Worm (Caenorhabditis elegans): ENCODE results near the gene C07G2.5.
"Not testable (repeated sequence)": the region's sequence is repeated elsewhere in the genome, so short reads cannot be mapped to it uniquely, and the experiment has no call there.

The C07G2.5 gene

DNA sequence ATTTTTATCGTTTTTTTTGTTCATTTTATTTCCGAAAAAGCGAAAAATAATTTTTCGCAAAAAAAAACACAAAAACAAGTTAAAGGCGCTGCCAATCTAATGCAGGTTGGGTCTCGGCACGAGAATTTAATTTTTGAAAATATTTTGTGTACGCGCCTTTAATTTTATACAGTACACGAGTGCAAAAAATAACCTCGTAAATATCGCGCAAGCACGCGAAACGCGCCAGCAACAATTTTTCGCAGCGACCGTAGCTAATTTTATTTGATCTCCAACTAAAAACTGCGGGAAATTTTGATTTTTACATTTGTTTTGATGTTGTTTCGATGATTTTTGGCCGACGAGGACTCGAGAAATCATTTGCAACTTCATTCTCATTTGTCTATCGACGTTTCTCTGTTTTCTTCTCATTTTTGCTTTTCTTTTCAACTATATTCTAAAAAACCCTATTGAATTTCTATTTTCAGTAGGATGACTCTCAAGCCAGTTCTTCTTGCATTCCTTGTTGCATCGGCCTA is 9.9 kb downstream of the C07G2.5 start, which contains the start of gene cpg-1 (continued):
- TF ChIP-seq nfya-2 (GFP tag; IDR thresholded peaks at IDR 0.05) (0 out of 2 replicates have a peak, but pooled peaks have one; percentile 80), hmg-1.2 (GFP tag; IDR thresholded peaks at IDR 0.05) (peak; percentile 75), rcor-1 (GFP tag; IDR thresholded peaks at IDR 0.05) (peak; percentile 98), rec-8 (tag; optimal IDR thresholded peaks at IDR 0.05) (peak in 1 of 2 experiments; percentile 88), hlh-26 (GFP tag; conservative IDR thresholded peaks at IDR 0.05) (no peak), egl-18 (GFP tag; IDR thresholded peaks at IDR 0.05) (no peak), attf-6 (GFP tag; IDR thresholded peaks at IDR 0.05) (peak; percentile 91), B0035.1 (tag; optimal IDR thresholded peaks at IDR 0.05) (no peak), F33H1.4 (GFP tag; IDR thresholded peaks at IDR 0.05) (peak; percentile 99), madf-8 (GFP tag; conservative IDR thresholded peaks at IDR 0.05) (peak; percentile 99), madf-3 (GFP tag; IDR thresholded peaks at IDR 0.05) (no peak; the same call in 1 of the 2 replicates), sea-2 (GFP tag; IDR thresholded peaks at IDR 0.05) (no peak), sdz-38 (tag; optimal IDR thresholded peaks at IDR 0.05) (no peak), nhr-120 (GFP tag; IDR thresholded peaks at IDR 0.05) (no peak), pha-4 (tag; optimal IDR thresholded peaks at IDR 0.05) (no peak), hrde-1 (tag; optimal IDR thresholded peaks at IDR 0.05; ENCODE audit: borderline replicate concordance) (peak; percentile 94)

DNA sequence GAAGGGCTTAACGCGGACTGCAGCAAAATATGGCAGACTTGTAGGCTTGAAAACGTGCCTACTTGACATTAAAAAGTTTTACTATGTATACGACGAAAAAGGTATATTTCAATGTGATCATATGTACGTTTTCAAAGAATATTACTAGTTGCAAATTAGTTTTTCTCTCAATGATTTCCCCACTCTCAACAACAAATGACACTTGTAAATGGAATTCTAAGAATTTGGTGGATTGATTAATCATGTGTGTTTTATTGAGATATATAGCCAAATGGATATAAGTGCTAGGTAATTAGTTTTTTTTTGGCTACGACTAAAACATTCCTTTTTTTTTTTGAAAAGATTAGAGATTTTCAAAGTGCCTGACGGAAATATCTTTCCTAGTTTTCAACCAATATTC is 11.6 kb downstream of the C07G2.5 start:
- TF ChIP-seq nhr-27 (tag; optimal IDR thresholded peaks at IDR 0.05), result no peak
- no peak for TF ChIP-seq F23B12.7 (tag; optimal IDR thresholded peaks at IDR 0.05; ENCODE audit: insufficient read depth)
- TF ChIP-seq hmg-1.2 (GFP tag; IDR thresholded peaks at IDR 0.05), result no peak
- TF ChIP-seq snpc-4 (GFP tag; optimal IDR thresholded peaks at IDR 0.05), result no peak
- TF ChIP-seq snpc-4 (tag; optimal IDR thresholded peaks at IDR 0.05), result no peak
- no peak for TF ChIP-seq dox-1 (GFP tag; IDR thresholded peaks at IDR 0.05)
- TF ChIP-seq cebp-1 (GFP tag; IDR thresholded peaks at IDR 0.05), result no peak
- TF ChIP-seq cebp-1 (tag; optimal IDR thresholded peaks at IDR 0.05), result no peak
- TF ChIP-seq egrh-3 (GFP tag; IDR thresholded peaks at IDR 0.05), result no peak
- TF ChIP-seq tbx-9 (tag; optimal IDR thresholded peaks at IDR 0.05; ENCODE audit: borderline replicate concordance), result no peak
- TF ChIP-seq gei-17 (GFP tag; optimal IDR thresholded peaks at IDR 0.05), result no peak
- TF ChIP-seq snpc-1.3 (tag; optimal IDR thresholded peaks at IDR 0.05; ENCODE audit: insufficient read depth), result no peak
- TF ChIP-seq F22D6.2 (tag; optimal IDR thresholded peaks at IDR 0.05), result no peak

DNA sequence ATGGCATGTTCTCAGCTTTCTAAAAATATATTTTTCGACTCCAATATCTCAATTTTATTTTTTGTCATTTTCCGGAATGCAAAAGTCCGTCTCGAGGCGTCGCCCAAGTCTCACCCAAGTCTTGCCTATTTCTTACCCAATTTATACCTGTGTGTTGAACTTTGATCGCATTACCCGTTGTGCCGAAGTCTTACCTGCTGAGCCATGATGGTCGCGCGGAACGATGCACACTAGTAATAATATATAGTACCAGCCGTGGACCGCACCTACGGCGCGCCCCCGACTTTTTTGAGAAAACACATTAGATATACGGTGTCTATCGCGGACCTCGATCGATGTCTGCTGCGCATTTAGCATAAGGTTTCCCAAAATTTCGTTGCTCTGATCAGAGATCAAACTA is 14.5 kb downstream of the C07G2.5 start:
- 0 out of 2 replicates have a peak, but pooled peaks have one; percentile 28 for TF ChIP-seq Y95B8A.8 (GFP tag; IDR thresholded peaks at IDR 0.05)
- peak; percentile 53 for TF ChIP-seq madf-6 (GFP tag; IDR thresholded peaks at IDR 0.05)
- 0 out of 2 replicates have a peak, but pooled peaks have one; percentile 34 for TF ChIP-seq ceh-58 (GFP tag; IDR thresholded peaks at IDR 0.05)
- TF ChIP-seq hsf-1 (GFP tag; IDR thresholded peaks at IDR 0.05), result 0 out of 2 replicates have a peak, but pooled peaks have one; percentile 27
- TF ChIP-seq cebp-2 (GFP tag; IDR thresholded peaks at IDR 0.05), result 0 out of 2 replicates have a peak, but pooled peaks have one; percentile 50
- not testable (repeated sequence) for TF ChIP-seq rpc-1 (optimal IDR thresholded peaks at IDR 0.05); snpc-4 (GFP tag; optimal IDR thresholded peaks at IDR 0.05)
- TF ChIP-seq rpc-1 (tag; optimal IDR thresholded peaks at IDR 0.05), result peak; percentile 60
- TF ChIP-seq pbrm-1 (GFP tag; IDR thresholded peaks at IDR 0.05), result peak; percentile 80
- TF ChIP-seq snpc-4 (tag; optimal IDR thresholded peaks at IDR 0.05), result peak in 2 of 4 experiments; percentile 46 to 82
- peak; percentile 77 for TF ChIP-seq tbp1 (GFP tag; optimal IDR thresholded peaks at IDR 0.05)
- peak; percentile 76 for TF ChIP-seq hmg-1.2 (GFP tag; IDR thresholded peaks at IDR 0.05)
- 0 out of 2 replicates have a peak, but pooled peaks have one; percentile 74 for TF ChIP-seq attf-6 (GFP tag; IDR thresholded peaks at IDR 0.05)
- TF ChIP-seq D2030.7 (GFP tag; IDR thresholded peaks at IDR 0.05), result peak; percentile 54
- TF ChIP-seq B0261.1 (tag; optimal IDR thresholded peaks at IDR 0.05), result peak; percentile 31
